Fruit fly (Drosophila melanogaster) whole organism, embryonic: ENCODE data around the gene CG2854.
A peak's percentile ranks its signal among the peaks of the same experiment; 100 is the strongest.

ENCODE experiments used
- Adf1 ChIP-seq: fragments of 200-800 bp; sonication (Bioruptor generic); IDR thresholded peaks from 2 replicates; pipeline ENCODE4 v1.3.6; 2022; ENCODE audit warnings: missing biosample characterization, missing genetic modification characterization
- Asciz ChIP-seq: fragments of 200-800 bp; sonication (Bioruptor generic); optimal IDR thresholded peaks from 2 replicates; lab custom pipeline; 2017; ENCODE audit warnings: missing biosample characterization, mild to moderate bottlenecking, missing genetic modification characterization, missing genetic modification reagents
- Bgb ChIP-seq: fragments of 200-800 bp; sonication (Bioruptor generic); IDR thresholded peaks from 2 replicates; pipeline ENCODE4 v1.3.6; 2022; ENCODE audit warnings: missing biosample characterization, missing genetic modification characterization; ENCODE audit not compliant: partially characterized antibody
- CG10274 ChIP-seq: fragments of 200-800 bp; sonication (Bioruptor generic); optimal IDR thresholded peaks from 3 replicates; lab custom pipeline; 2017; ENCODE audit warnings: missing biosample characterization, mild to moderate bottlenecking, missing genetic modification characterization
- CG10654 ChIP-seq: fragments of 200-800 bp; sonication (Bioruptor generic); optimal IDR thresholded peaks from 2 replicates; lab custom pipeline; 2016; ENCODE audit warnings: missing biosample characterization, missing genetic modification characterization
- CG13624 ChIP-seq: fragments of 200-800 bp; sonication (Bioruptor generic); optimal IDR thresholded peaks from 2 replicates; lab custom pipeline; 2016; ENCODE audit warnings: missing biosample characterization, missing genetic modification characterization
- CG13894 ChIP-seq: fragments of 200-800 bp; sonication (Bioruptor generic); optimal IDR thresholded peaks from 3 replicates; lab custom pipeline; 2018; ENCODE audit warnings: missing biosample characterization, mild to moderate bottlenecking, missing genetic modification characterization, moderate library complexity
- CG1603 ChIP-seq: fragments of 200-800 bp; sonication (Bioruptor generic); optimal IDR thresholded peaks from 2 replicates; lab custom pipeline; 2019; ENCODE audit warnings: missing biosample characterization, mild to moderate bottlenecking, missing genetic modification characterization, moderate library complexity
- CG17568 ChIP-seq: fragments of 200-800 bp; sonication (Bioruptor generic); optimal IDR thresholded peaks from 2 replicates; lab custom pipeline; 2018; ENCODE audit warnings: missing biosample characterization, mild to moderate bottlenecking, missing genetic modification characterization, moderate library complexity
- CG18262 ChIP-seq: fragments of 200-800 bp; optimal IDR thresholded peaks from 3 replicates; lab custom pipeline; 2019; ENCODE audit warnings: missing biosample characterization, mild to moderate bottlenecking, missing genetic modification characterization, moderate library complexity
- CG2116 ChIP-seq: fragments of 200-800 bp; sonication (Bioruptor generic); optimal IDR thresholded peaks from 3 replicates; lab custom pipeline; 2018; ENCODE audit warnings: missing biosample characterization, mild to moderate bottlenecking, missing genetic modification characterization
- CG2712 ChIP-seq: fragments of 200-800 bp; optimal IDR thresholded peaks from 3 replicates; lab custom pipeline; 2019; ENCODE audit warnings: missing biosample characterization, mild to moderate bottlenecking, missing genetic modification characterization, moderate library complexity
- CG34376 ChIP-seq: fragments of 200-800 bp; sonication (Bioruptor generic); optimal IDR thresholded peaks from 2 replicates; lab custom pipeline; 2018; ENCODE audit warnings: missing biosample characterization, mild to moderate bottlenecking, missing genetic modification characterization
- CG34422 ChIP-seq: fragments of 200-800 bp; sonication (Bioruptor generic); IDR thresholded peaks from 3 replicates; pipeline ENCODE4 v1.3.6; 2022; ENCODE audit warnings: missing biosample characterization, missing genetic modification characterization
- CG4617 ChIP-seq: fragments of 200-800 bp; sonication (Bioruptor generic); optimal IDR thresholded peaks from 3 replicates; lab custom pipeline; 2016; ENCODE audit warnings: missing biosample characterization, missing genetic modification characterization, borderline replicate concordance
- CG4854 ChIP-seq: fragments of 200-800 bp; sonication (Bioruptor generic); optimal IDR thresholded peaks from 2 replicates; lab custom pipeline; 2016; ENCODE audit warnings: missing biosample characterization, missing genetic modification characterization, inconsistent platforms
- CG7372 ChIP-seq: fragments of 200-800 bp; sonication (Bioruptor generic); IDR thresholded peaks from 2 replicates; pipeline ENCODE4 v1.3.6; 2022; ENCODE audit warnings: missing biosample characterization, missing genetic modification characterization
- Camta ChIP-seq: fragments of 200-800 bp; sonication (Bioruptor generic); optimal IDR thresholded peaks from 2 replicates; lab custom pipeline; 2016; ENCODE audit warnings: missing biosample characterization, missing genetic modification characterization
- E2f2 ChIP-seq: fragments of 200-800 bp; sonication (Bioruptor generic); IDR thresholded peaks from 2 replicates; pipeline ENCODE4 v1.3.6; 2022; ENCODE audit warnings: missing biosample characterization, missing genetic modification characterization
- Fer1 ChIP-seq: fragments of 200-800 bp; sonication (Bioruptor generic); optimal IDR thresholded peaks from 2 replicates; lab custom pipeline; 2017; ENCODE audit warnings: missing biosample characterization, mild to moderate bottlenecking, missing genetic modification characterization
- HmgZ ChIP-seq: fragments of 200-800 bp; sonication (Bioruptor generic); optimal IDR thresholded peaks from 2 replicates; lab custom pipeline; 2018; ENCODE audit warnings: missing biosample characterization, mild to moderate bottlenecking, missing genetic modification characterization
- Hmx ChIP-seq: fragments of 200-800 bp; sonication (Bioruptor generic); optimal IDR thresholded peaks from 2 replicates; lab custom pipeline; 2016; ENCODE audit warnings: missing biosample characterization, missing genetic modification characterization
- MESR4 ChIP-seq: fragments of 200-800 bp; sonication (Bioruptor generic); optimal IDR thresholded peaks from 2 replicates; lab custom pipeline; 2018; ENCODE audit warnings: missing biosample characterization, mild to moderate bottlenecking, missing genetic modification characterization, moderate library complexity
- Opbp ChIP-seq: fragments of 200-800 bp; sonication (Bioruptor generic); IDR thresholded peaks from 3 replicates; pipeline ENCODE4 v1.3.6; 2022; ENCODE audit warnings: missing biosample characterization, missing genetic modification characterization; ENCODE audit not compliant: partially characterized antibody
- Scr ChIP-seq: fragments of 200-800 bp; sonication (Bioruptor generic); IDR thresholded peaks from 2 replicates; pipeline ENCODE4 v1.3.6; 2022; ENCODE audit warnings: missing biosample characterization, missing genetic modification characterization; ENCODE audit not compliant: partially characterized antibody
- YL-1 ChIP-seq: fragments of 200-800 bp; sonication (Bioruptor generic); optimal IDR thresholded peaks from 3 replicates; lab custom pipeline; 2017; ENCODE audit warnings: missing biosample characterization, mild to moderate bottlenecking, missing genetic modification characterization
- ab ChIP-seq: fragments of 200-800 bp; sonication (Bioruptor generic); optimal IDR thresholded peaks from 2 replicates; lab custom pipeline; 2016; ENCODE audit warnings: missing biosample characterization, missing genetic modification characterization
- al ChIP-seq: fragments of 200-800 bp; sonication (Bioruptor generic); IDR thresholded peaks from 2 replicates; pipeline ENCODE4 v1.3.6; 2022; ENCODE audit warnings: missing biosample characterization, missing genetic modification characterization
- ap ChIP-seq: fragments of 200-800 bp; sonication (Bioruptor generic); IDR thresholded peaks from 2 replicates; pipeline ENCODE4 v1.3.6; 2022; ENCODE audit warnings: missing biosample characterization, missing genetic modification characterization
- ase ChIP-seq: fragments of 200-800 bp; sonication (Bioruptor generic); IDR thresholded peaks from 3 replicates; pipeline ENCODE4 v1.3.6; 2022; ENCODE audit warnings: missing biosample characterization, missing genetic modification characterization
- cato ChIP-seq: fragments of 200-800 bp; sonication (Bioruptor generic); optimal IDR thresholded peaks from 2 replicates; lab custom pipeline; 2016; ENCODE audit warnings: missing biosample characterization, missing genetic modification characterization, borderline replicate concordance
- cg ChIP-seq: fragments of 200-800 bp; sonication (Bioruptor generic); optimal IDR thresholded peaks from 3 replicates; lab custom pipeline; 2019; ENCODE audit warnings: missing biosample characterization, mild to moderate bottlenecking, missing genetic modification characterization, moderate library complexity
- dati ChIP-seq: fragments of 200-800 bp; sonication (Bioruptor generic); IDR thresholded peaks from 2 replicates; pipeline ENCODE4 v1.3.6; 2022; ENCODE audit warnings: missing biosample characterization, missing genetic modification characterization
- gsb-n ChIP-seq: fragments of 200-800 bp; sonication (Bioruptor generic); optimal IDR thresholded peaks from 3 replicates; lab custom pipeline; 2018; ENCODE audit warnings: missing biosample characterization, mild to moderate bottlenecking, missing genetic modification characterization
- hth ChIP-seq: fragments of >200 bp; optimal IDR thresholded peaks from 2 replicates; lab custom pipeline; 2017; ENCODE audit warnings: inconsistent platforms
- insv ChIP-seq, 2 experiments: fragments of 200-800 bp; sonication (Bioruptor generic); optimal IDR thresholded peaks; 3 replicates each; lab custom pipeline; 2016 to 2018; ENCODE audit warnings: missing biosample characterization in 2 of 2, missing genetic modification characterization in 2 of 2
- klu ChIP-seq: fragments of 200-800 bp; sonication (Bioruptor generic); IDR thresholded peaks from 2 replicates; pipeline ENCODE4 v1.3.6; 2022; ENCODE audit warnings: missing biosample characterization, missing genetic modification characterization
- lbe ChIP-seq: fragments of 200-800 bp; sonication (Bioruptor generic); optimal IDR thresholded peaks from 2 replicates; lab custom pipeline; 2016; ENCODE audit warnings: missing biosample characterization, mild to moderate bottlenecking, missing genetic modification characterization
- mam ChIP-seq: fragments of 200-800 bp; sonication (Bioruptor generic); optimal IDR thresholded peaks from 3 replicates; lab custom pipeline; 2016; ENCODE audit warnings: missing biosample characterization, missing genetic modification characterization
- org-1 ChIP-seq: fragments of 200-800 bp; sonication (Bioruptor generic); optimal IDR thresholded peaks from 2 replicates; lab custom pipeline; 2017; ENCODE audit warnings: missing biosample characterization, missing genetic modification characterization
- prd ChIP-seq, 3 experiments: fragments of >200 bp in 2 of 3; fragments of 200-800 bp in 1 of 3; sonication (Bioruptor generic) in 1 of 3; optimal IDR thresholded peaks in 2 of 3; IDR thresholded peaks in 1 of 3; 2 replicates in 2 of 3; 3 replicates in 1 of 3; pipeline versions ENCODE4 v1.3.6 to Lab custom; 2017 to 2022; ENCODE audit warnings: missing biosample characterization in 1 of 3, missing genetic modification characterization in 1 of 3
- pros ChIP-seq: fragments of 200-800 bp; sonication (Bioruptor generic); optimal IDR thresholded peaks from 3 replicates; lab custom pipeline; 2019; ENCODE audit warnings: missing biosample characterization, mild to moderate bottlenecking, missing genetic modification characterization, moderate library complexity
- rib ChIP-seq: fragments of 200-800 bp; sonication (Bioruptor generic); IDR thresholded peaks from 2 replicates; pipeline ENCODE4 v1.3.6; 2022; ENCODE audit warnings: missing biosample characterization, missing genetic modification characterization
- seq ChIP-seq: fragments of 200-800 bp; sonication (Bioruptor generic); IDR thresholded peaks from 2 replicates; pipeline ENCODE4 v1.3.6; 2022; ENCODE audit warnings: missing biosample characterization, missing genetic modification characterization
- sima ChIP-seq: fragments of 200-800 bp; sonication (Bioruptor generic); optimal IDR thresholded peaks from 2 replicates; lab custom pipeline; 2016; ENCODE audit warnings: missing biosample characterization, missing genetic modification characterization
- tna ChIP-seq: fragments of 200-800 bp; sonication (Bioruptor generic); IDR thresholded peaks from 2 replicates; pipeline ENCODE4 v1.3.6; 2022; ENCODE audit warnings: missing biosample characterization, missing genetic modification characterization; ENCODE audit not compliant: partially characterized antibody
- vfl ChIP-seq: fragments of 200-800 bp; sonication (Bioruptor generic); optimal IDR thresholded peaks from 2 replicates; lab custom pipeline; 2016; ENCODE audit warnings: missing biosample characterization, missing genetic modification characterization
- vnd ChIP-seq: fragments of 200-800 bp; sonication (Bioruptor generic); IDR thresholded peaks from 3 replicates; pipeline ENCODE4 v1.3.6; 2022; ENCODE audit warnings: missing biosample characterization, missing genetic modification characterization; ENCODE audit not compliant: partially characterized antibody
- zen ChIP-seq: fragments of 200-800 bp; sonication (Bioruptor generic); optimal IDR thresholded peaks from 3 replicates; lab custom pipeline; 2018; ENCODE audit warnings: missing biosample characterization, mild to moderate bottlenecking, missing genetic modification characterization, moderate library complexity

Gene CG2854

DNA sequence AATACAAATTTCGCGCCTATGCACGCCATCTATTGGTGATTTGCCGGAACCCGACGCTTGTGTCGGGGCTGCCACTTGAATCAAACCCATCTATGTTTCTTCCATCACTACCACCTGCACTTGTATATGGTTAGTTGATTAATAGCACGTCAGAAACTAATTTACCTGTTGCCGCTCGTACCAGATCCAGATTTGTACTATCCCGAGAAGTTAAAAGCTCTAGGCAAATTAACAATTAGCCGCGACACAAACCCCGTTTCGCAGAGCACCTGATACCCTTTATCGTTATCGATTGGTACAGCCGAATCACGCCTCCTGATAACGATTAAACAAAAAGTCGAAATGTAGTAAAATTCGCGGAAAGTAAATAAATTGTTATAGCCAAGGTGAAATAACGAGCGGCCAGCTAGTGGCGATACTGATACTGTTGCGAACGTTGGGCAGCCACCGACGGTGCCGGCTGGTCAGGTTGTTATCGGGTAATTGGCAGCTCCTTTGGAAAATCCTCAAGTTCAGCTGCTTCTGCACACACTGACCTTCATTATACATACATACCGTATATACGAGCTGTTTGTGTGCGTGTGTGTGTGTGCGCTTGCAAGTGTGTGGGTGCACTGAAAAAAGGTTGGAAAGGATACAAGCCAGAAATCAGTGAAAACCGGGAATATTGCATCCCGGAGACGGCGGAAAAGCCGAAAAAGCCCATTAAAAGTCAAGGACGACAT lies 13.2 kb downstream of the CG2854 start (continued):
- TF ChIP-seq CG2712 (tag; lab: Kevin White, UChicago) (peak; percentile 38), cg (GFP tag; lab: Kevin White, UChicago) (peak; percentile 83), zen (tag; lab: Kevin White, UChicago) (peak; percentile 53), prd (optimal IDR thresholded peaks at IDR 0.05; lab: Kevin White, UChicago) (no peak), prd (GFP tag; IDR thresholded peaks at IDR 0.05; lab: Robert Waterston, UW) (peak; percentile 15; the same call in 1 of the 3 replicates), CG4854 (GFP tag; lab: Kevin White, UChicago) (no peak), Fer1 (GFP tag; lab: Kevin White, UChicago) (no peak), dati (no peak), CG1603 (peak; percentile 72), ase (GFP tag; lab: Robert Waterston, UW) (no peak), CG18262 (tag; lab: Kevin White, UChicago) (peak; percentile 4), Adf1 (GFP tag; lab: Robert Waterston, UW) (0 out of 2 replicates have a peak, but pooled peaks have one; percentile 9), CG4617 (peak; percentile 43), cato (GFP tag; lab: Kevin White, UChicago) (no peak), ab (no peak), YL-1 (GFP tag; lab: Kevin White, UChicago) (no peak), tna (GFP tag; lab: Robert Waterston, UW) (peak; percentile 73), lbe (GFP tag; lab: Kevin White, UChicago) (no peak), rib (no peak), vnd (GFP tag; lab: Robert Waterston, UW) (peak; percentile 49; the same call in 2 of the 3 replicates), CG13894 (tag; lab: Kevin White, UChicago) (peak; percentile 47), CG2116 (GFP tag; lab: Kevin White, UChicago) (peak; percentile 96), Scr (GFP tag; lab: Robert Waterston, UW) (peak; percentile 62), E2f2 (GFP tag; lab: Robert Waterston, UW) (peak; percentile 97), sima (GFP tag; lab: Kevin White, UChicago) (no peak), CG7372 (no peak), Hmx (GFP tag; lab: Kevin White, UChicago) (no peak), CG34422 (GFP tag; lab: Robert Waterston, UW) (no peak), mam (GFP tag; lab: Kevin White, UChicago) (no peak), HmgZ (tag; lab: Kevin White, UChicago) (peak; percentile 79), CG34376 (GFP tag; lab: Kevin White, UChicago) (peak; percentile 23), CG17568 (GFP tag; lab: Kevin White, UChicago) (no peak), Asciz (GFP tag; lab: Kevin White, UChicago) (no peak), vfl (no peak), Camta (GFP tag; lab: Kevin White, UChicago) (no peak), CG10274 (GFP tag; lab: Kevin White, UChicago) (no peak), seq (GFP tag; lab: Robert Waterston, UW) (no peak), pros (GFP tag; lab: Kevin White, UChicago) (no peak), Bgb (GFP tag; lab: Robert Waterston, UW) (peak; percentile 82), Opbp (peak; percentile 68; the same call in 2 of the 3 replicates), MESR4 (GFP tag; lab: Kevin White, UChicago) (peak; percentile 84), insv (GFP tag; optimal IDR thresholded peaks at IDR 0.05; lab: Kevin White, UChicago) (peak in 1 of 2 experiments; percentile 32), ap (GFP tag; lab: Robert Waterston, UW) (no peak), org-1 (no peak), hth (lab: Kevin White, UChicago) (no peak), gsb-n (tag; lab: Kevin White, UChicago) (no peak), CG10654 (GFP tag; lab: Kevin White, UChicago) (no peak), CG13624 (peak; percentile 16), klu (no peak), al (GFP tag; lab: Robert Waterston, UW) (no peak)
